Worm (Caenorhabditis elegans) whole organism, L2 larva: ENCODE measurements around the gene F25F2.1.

Experiments used
- elt-1 ChIP-seq: fragments of 150-350 bp; optimal IDR thresholded peaks from 2 replicates; lab custom pipeline; 2014; ENCODE audit warnings: missing biosample characterization, missing genetic modification characterization
- elt-3 ChIP-seq: sonication (generic microtip); optimal IDR thresholded peaks from 2 replicates; lab custom pipeline; 2017; ENCODE audit warnings: missing biosample characterization, missing genetic modification characterization
- lin-39 ChIP-seq: fragments of 150-350 bp; optimal IDR thresholded peaks from 2 replicates; lab custom pipeline; 2014; ENCODE audit warnings: missing biosample characterization, missing genetic modification reagents, missing genetic modification characterization
- mbf-1 ChIP-seq: sonication (generic microtip); optimal IDR thresholded peaks from 2 replicates; lab custom pipeline; 2017; ENCODE audit warnings: missing biosample characterization, missing genetic modification characterization

DNA sequence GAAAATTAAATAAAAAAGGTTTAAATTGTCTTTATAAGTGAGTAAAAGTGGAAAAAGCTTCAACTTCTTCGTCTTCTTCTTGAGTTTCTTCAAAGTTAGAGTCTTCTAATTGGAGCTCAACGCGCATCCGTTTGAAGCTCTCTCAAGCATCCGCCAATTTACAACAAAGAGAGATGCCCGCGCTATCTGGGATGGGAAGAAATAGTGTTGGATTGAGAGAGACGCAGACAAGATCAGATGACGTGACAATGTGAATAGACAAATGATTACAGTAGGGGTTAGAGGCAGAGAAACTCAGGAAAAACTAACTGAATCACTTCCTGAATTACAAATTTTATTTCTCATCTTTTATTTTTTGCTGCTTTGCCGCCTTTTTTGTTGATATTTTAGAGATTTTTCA lies 25.7 kb upstream of the F25F2.1 start:
- TF ChIP-seq mbf-1 (tag; lab: Kevin White, UChicago) (no peak), elt-3 (tag; lab: Kevin White, UChicago) (no peak), lin-39 (tag; lab: Kevin White, UChicago) (no peak), elt-1 (tag; lab: Kevin White, UChicago) (no peak)
